Fruit fly (Drosophila melanogaster): ENCODE results near the gene CG14662.

DNA sequence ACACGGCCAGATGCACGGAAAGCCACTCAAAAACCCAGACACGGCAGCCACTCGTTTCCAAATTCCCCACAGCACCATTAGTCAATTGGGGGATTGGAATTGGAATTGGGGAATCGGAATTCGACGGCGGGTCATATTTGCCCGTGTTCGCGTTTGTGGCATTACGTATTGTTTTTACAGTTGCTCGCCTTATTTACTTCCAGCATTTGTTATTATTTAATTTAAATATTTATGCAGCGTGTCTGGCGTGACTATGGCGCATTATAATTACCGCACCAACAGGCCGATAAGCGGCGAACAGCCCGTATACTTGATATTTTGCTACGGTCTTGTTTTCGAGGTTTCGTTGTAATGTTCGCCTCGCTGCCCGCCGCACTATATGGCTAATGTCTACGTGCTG, 31.1 kb upstream of the CG14662 start:
- TF ChIP-seq chn (GFP tag; optimal IDR thresholded peaks at IDR 0.05), result no peak
- TF ChIP-seq ind (GFP tag; optimal IDR thresholded peaks at IDR 0.05), result no peak
- no peak for TF ChIP-seq CG8281 (tag; optimal IDR thresholded peaks at IDR 0.05)
- TF ChIP-seq CG2199 (GFP tag; IDR thresholded peaks at IDR 0.05), result no peak
- no peak for TF ChIP-seq slbo (GFP tag; IDR thresholded peaks at IDR 0.05)
- no peak for TF ChIP-seq Spps (tag; optimal IDR thresholded peaks at IDR 0.05)
- 0 out of 3 replicates have a peak, but pooled peaks have one; percentile 40 for TF ChIP-seq so (GFP tag; IDR thresholded peaks at IDR 0.05)
- peak; percentile 77; the same call in 1 of the 2 replicates for TF ChIP-seq CG14014 (GFP tag; IDR thresholded peaks at IDR 0.05)
- TF ChIP-seq Mrtf (GFP tag; IDR thresholded peaks at IDR 0.05), result no peak
- TF ChIP-seq lab (GFP tag; optimal IDR thresholded peaks at IDR 0.05), result peak; percentile 94
- no peak for TF ChIP-seq crp (GFP tag; optimal IDR thresholded peaks at IDR 0.05)
- TF ChIP-seq Vsx1 (GFP tag; optimal IDR thresholded peaks at IDR 0.05), result peak; percentile 83
- TF ChIP-seq hth (optimal IDR thresholded peaks at IDR 0.05), result no peak
